Fruit fly (Drosophila melanogaster) Kc167 (cell line): ENCODE measurements around the gene Dhfr.

Experiments used
- Myc ChIP-seq: fragments of >200 bp; optimal IDR thresholded peaks from 2 replicates; lab custom pipeline; 2017; ENCODE audit warnings: missing external identifiers
- Sin3A ChIP-seq: fragments of >200 bp; optimal IDR thresholded peaks from 2 replicates; lab custom pipeline; 2018; ENCODE audit warnings: missing external identifiers
- h ChIP-seq: fragments of >200 bp; optimal IDR thresholded peaks from 3 replicates; lab custom pipeline; 2018; ENCODE audit warnings: missing external identifiers
- insv ChIP-seq: fragments of >200 bp; optimal IDR thresholded peaks from 3 replicates; lab custom pipeline; 2018; ENCODE audit warnings: missing external identifiers
- psq ChIP-seq: fragments of >200 bp; optimal IDR thresholded peaks from 2 replicates; lab custom pipeline; 2017; ENCODE audit warnings: missing external identifiers
- ttk ChIP-seq: sonication (Bioruptor generic); optimal IDR thresholded peaks from 2 replicates; lab custom pipeline; 2017; ENCODE audit warnings: missing external identifiers

Dhfr gene

DNA sequence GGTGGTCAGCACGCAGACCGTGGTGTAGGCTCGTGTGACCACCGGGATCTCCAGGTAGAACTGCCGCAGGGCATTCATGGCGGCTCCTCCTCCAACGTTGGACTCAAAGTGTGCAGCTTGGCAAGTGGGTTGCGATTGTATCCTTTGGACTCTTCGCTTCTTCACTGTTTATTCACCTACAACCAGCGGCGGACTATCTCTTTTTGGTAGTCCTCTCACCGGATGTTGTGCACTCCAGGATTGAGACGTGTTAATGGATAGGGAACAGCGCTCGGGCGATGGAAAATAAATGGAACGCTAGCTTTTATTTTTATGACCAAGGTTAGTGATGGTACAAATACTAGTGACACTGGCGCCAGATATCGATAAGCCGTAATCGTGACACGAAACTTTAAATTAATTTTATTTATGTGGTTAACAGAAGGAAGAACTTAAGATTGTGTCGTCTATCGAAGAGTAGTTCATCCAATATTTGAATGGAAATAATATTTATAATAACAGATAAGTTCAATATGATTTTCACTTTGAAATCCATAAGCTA, 3.0 kb downstream of the Dhfr start, which contains the start of gene Der-2:
TSS of gene Der-2 (minus strand) at position 347 of the 541 bp plus-strand sequence.
- TF ChIP-seq psq (lab: Kevin White, UChicago) (no peak), Myc (lab: Kevin White, UChicago) (no peak), Sin3A (lab: Kevin White, UChicago) (no peak), ttk (lab: Kevin White, UChicago) (no peak), insv (lab: Kevin White, UChicago) (no peak), h (lab: Kevin White, UChicago) (no peak)

DNA sequence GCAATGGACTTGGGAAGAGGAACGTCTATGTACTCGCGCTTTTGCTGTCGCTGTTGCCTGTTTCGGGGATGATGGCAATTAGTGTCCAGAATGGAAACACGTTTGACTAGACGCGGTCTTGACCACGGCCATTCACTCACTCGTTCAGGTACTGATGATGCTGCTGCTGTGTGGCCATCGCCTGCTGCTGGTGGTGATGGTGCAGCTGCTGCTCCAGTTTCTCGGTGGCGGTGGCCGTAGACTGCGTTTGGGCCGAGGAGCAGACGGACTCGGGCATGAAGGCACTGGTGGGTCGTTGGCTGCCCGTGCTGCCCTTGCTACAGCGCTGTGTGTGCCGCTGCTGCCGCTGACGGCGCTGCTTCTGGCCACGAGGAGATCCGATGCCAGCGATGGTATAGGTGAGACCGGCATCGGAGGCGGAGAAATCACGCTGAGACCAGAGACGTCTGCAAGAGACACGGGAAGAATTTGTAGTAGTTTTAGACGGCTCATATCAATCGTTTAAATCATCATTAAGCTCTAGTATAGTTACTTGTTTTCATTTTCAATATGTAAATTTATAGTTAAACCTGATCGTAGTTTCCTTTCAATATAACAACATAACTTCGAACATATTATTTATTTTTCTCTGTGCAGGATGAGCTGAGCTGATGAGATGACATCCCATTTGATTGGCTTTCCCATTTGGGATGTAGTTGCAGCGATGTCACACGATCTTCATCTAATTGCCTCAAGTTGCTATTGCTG, 4.7 kb downstream of the Dhfr start:
- TF ChIP-seq h (lab: Kevin White, UChicago): no peak
- TF ChIP-seq Myc (lab: Kevin White, UChicago): no peak
- TF ChIP-seq insv (lab: Kevin White, UChicago): no peak
- TF ChIP-seq Sin3A (lab: Kevin White, UChicago): no peak
- no peak for TF ChIP-seq psq (lab: Kevin White, UChicago)
- no peak for TF ChIP-seq ttk (lab: Kevin White, UChicago)

DNA sequence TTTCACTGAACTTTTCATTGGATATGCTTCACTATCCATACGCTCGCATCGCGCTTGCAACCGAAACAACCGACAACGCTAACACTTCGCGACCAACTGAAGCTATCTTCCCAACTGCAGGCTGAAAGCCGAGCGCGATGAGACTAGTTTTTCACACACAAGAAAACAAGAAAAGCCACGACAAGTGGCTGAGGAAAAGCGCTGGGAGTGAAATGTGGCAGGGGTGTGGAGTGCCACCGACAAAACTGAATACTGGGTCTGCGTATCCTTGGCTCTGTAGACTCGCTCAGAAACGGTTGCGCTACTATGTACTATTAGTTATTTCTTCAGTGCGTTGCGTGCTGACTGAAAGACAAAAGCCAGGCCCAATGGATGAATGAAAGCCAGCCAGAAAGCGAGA, 14.4 kb downstream of the Dhfr start, which contains the start of gene Cad89D:
TSS of gene Cad89D (minus strand) at position 101 of the 400 bp plus-strand sequence.
- TF ChIP-seq h (lab: Kevin White, UChicago): no peak
- no peak for TF ChIP-seq psq (lab: Kevin White, UChicago)
- no peak for TF ChIP-seq insv (lab: Kevin White, UChicago)
- no peak for TF ChIP-seq ttk (lab: Kevin White, UChicago)
- TF ChIP-seq Myc (lab: Kevin White, UChicago): no peak
- no peak for TF ChIP-seq Sin3A (lab: Kevin White, UChicago)

DNA sequence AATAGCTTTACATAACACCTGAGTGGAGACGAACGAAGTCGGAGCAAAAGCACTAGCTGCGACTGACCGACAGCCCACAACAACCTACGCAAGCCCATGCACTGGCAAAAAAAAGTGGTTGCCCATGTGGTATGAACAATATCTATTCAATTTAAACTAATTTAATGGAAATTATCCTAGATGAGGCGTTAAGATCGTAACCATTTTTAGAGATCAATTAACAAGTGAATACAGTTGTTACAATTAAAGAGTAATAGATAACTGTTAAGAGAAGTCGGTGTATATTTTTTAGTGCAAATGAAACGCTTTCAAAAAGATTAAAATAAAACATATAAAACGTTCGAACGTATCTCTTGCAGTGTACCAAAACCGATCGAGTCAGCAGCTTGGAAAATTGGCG, 15.2 kb downstream of the Dhfr start:
- TF ChIP-seq psq (lab: Kevin White, UChicago) (no peak), ttk (lab: Kevin White, UChicago) (no peak), Myc (lab: Kevin White, UChicago) (no peak), h (lab: Kevin White, UChicago) (no peak), insv (lab: Kevin White, UChicago) (no peak), Sin3A (lab: Kevin White, UChicago) (no peak)

DNA sequence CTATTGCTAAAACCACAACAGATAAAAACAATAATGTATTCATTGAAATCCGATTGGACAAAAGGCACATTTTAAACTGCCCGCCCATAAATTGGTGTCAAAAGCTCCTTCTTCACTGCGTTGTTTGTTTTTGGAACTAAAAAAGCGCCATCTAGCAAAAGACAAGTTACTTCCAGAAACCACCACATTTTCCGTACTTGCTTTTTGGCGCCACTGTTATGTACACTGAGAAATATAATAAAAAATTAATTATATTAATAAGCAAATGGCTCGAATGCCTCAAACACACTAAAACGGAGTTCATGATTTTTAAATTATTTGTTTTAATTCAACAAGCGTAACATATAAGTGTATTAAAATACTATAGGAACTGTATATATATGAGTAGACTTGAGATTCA, 16.4 kb downstream of the Dhfr start:
- TF ChIP-seq Myc (lab: Kevin White, UChicago) (no peak), h (lab: Kevin White, UChicago) (no peak), insv (lab: Kevin White, UChicago) (no peak), ttk (lab: Kevin White, UChicago) (no peak), psq (lab: Kevin White, UChicago) (no peak), Sin3A (lab: Kevin White, UChicago) (no peak)

DNA sequence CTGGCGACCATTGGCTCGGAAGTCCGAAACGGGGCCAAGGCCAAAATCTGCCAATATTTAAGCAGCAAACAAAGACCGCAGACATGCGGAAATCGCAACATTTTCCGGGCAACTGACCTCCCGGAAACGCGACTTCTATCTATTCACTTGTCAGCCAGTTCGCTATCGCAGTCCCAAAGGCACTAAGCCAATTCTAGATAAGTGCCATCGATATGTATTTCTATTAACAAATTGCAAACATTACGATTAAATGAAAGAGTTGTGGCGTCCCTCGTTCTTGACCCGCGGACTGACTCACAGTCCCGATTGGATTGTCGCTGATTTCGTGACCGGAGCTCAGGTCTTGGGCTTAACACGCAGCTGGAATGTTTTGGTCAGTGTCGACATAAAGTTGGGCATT, 17.9 kb downstream of the Dhfr start, which contains the start of gene Gr89a:
TSS of gene Gr89a (minus strand) at position 101 of the 400 bp plus-strand sequence.
- TF ChIP-seq psq (lab: Kevin White, UChicago) (no peak), ttk (lab: Kevin White, UChicago) (no peak)

DNA sequence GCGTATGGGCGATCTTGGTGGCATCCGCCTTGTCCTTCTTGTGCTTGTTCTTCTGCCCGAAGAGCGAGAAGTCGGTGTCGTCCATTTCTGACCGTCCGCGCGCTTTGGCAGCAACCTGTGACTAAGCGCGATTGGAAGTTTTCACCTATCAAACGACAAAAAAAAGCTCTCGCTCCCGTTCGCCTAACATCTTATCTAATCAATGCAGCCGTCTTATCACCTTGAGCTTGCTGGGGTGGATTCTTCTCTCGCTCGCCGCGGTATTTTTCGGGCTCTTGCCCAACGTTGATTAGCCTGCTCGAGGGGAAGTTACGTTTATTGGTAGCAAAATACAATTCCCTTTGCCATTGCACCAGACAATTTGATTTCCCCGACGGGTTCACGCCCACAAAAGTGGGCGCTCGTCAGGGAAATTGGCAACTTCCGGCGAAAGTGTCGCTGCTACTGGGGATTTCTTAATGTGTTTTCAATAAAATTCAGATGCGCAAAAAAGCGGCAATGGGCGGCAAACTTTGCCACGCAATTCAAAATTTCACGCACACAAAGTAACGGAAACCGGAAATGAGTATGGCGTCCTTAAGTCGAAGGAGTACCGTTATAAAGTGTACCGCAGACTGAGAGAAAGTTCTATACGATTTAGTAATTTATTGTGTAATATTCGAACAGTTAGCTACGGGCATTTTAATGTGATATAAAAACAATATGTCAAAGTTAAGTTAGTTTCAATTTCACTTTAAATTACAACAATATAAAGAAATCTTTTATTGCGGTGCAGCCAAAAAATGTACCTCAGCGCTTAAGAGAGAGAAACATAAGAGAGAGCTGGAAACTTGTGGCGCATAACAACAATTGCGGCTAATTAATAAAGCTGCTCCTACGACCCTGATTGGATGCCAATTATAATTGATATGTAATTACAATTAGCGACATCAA, 20.2 kb downstream of the Dhfr start, which contains the start of gene Decay:
TSS of gene Decay (minus strand) at position 132 of the 933 bp plus-strand sequence.
- TF ChIP-seq Sin3A (lab: Kevin White, UChicago) (no peak), insv (lab: Kevin White, UChicago) (no peak), ttk (lab: Kevin White, UChicago) (no peak), h (lab: Kevin White, UChicago) (no peak), psq (lab: Kevin White, UChicago) (no peak), Myc (lab: Kevin White, UChicago) (no peak)

DNA sequence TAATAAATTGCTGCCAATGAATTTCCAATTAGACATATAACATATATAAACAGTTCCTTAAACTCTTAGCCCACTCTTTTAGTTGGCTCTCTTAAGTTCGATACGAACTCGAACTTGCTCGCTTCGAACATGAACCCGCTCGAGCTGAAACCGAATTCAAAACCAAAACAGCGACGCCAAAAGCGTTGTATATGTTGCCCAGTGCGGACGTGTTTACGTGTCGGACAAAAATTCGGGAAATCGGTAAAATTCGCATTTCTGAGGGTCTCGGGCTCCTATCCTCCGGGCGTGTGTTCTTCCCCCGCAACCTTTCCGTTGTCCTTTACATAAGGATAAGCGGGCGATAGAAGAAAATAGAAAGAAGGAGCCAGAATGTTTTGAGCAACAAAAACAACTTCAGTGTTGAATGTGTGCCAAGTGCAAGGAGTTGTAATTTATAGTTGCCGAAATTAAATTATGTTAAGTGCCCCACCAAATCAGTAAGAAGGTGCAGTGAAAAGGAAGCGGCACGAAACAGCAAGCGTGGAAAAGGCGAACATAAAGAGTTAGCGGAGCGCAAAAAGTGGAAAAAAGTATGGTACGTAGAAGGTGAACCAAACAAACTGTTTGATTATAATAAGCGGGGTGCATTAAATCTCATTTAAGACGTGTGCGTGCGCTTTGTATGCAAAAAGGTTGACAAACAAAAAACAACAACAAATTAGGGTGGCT, 21.8 kb downstream of the Dhfr start, which contains the start of gene CG42342:
TSS of gene CG42342 (plus strand) at position 176 of the 711 bp plus-strand sequence.
- TF ChIP-seq Myc (lab: Kevin White, UChicago): no peak
- TF ChIP-seq h (lab: Kevin White, UChicago): no peak
- no peak for TF ChIP-seq psq (lab: Kevin White, UChicago)
- no peak for TF ChIP-seq Sin3A (lab: Kevin White, UChicago)
- TF ChIP-seq insv (lab: Kevin White, UChicago): no peak
- TF ChIP-seq ttk (lab: Kevin White, UChicago): no peak

DNA sequence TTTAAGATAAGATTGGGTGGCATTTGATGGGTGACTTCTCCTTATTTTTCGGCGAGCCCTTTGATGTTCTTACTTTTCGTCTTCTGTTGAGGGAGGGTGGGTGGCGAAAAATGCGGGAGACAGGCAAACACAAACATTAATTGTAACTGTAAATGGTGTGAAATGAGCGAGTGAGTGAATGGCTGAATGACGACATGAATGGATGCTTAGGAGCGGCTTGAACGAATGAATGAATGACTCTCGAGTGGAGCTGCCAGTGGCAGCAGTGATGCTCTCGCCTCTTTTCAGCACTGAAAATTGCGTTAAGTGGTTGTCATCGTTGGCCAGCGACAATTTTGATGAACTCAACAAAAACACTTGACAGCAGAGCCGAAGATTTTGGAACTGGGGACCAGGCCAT, 23.6 kb downstream of the Dhfr start:
- TF ChIP-seq ttk (lab: Kevin White, UChicago) (no peak), Myc (lab: Kevin White, UChicago) (no peak), h (lab: Kevin White, UChicago) (no peak)

DNA sequence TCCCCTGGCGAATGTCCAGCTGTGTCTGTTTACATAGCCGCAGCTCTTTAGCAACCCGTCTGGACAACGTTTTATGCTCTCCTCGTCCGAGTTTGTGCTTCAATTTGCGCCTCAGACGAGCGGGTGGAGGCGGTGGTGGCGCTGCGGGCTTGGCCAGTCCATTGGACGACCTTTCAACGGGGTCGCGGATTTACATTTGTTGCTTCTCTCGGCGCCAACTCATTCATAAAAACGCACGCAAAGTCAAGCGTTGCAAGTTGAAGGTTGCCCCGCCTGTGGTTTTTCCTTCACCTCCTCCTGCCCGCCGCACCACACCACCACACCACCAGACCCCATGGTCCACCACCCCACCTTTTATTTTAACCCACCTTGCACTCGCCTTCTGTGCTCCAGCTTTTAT, 26.7 kb downstream of the Dhfr start:
- TF ChIP-seq Myc (lab: Kevin White, UChicago) (no peak), h (lab: Kevin White, UChicago) (no peak), Sin3A (lab: Kevin White, UChicago) (no peak), insv (lab: Kevin White, UChicago) (no peak), psq (lab: Kevin White, UChicago) (no peak)
